Worm (Caenorhabditis elegans) whole organism, L3 larva: Measurements from ENCODE around the gene fbxa-61.

Source experiments
- nhr-25 ChIP-seq: sonication (generic microtip); optimal IDR thresholded peaks from 2 replicates; lab custom pipeline; 2017; ENCODE audit warnings: missing biosample characterization, missing genetic modification characterization
- nhr-28 ChIP-seq: fragments of 150-350 bp; optimal IDR thresholded peaks from 2 replicates; lab custom pipeline; 2014; ENCODE audit warnings: missing biosample characterization, missing genetic modification characterization
- nhr-77 ChIP-seq: fragments of 150-350 bp; optimal IDR thresholded peaks from 2 replicates; lab custom pipeline; 2014; ENCODE audit warnings: missing biosample characterization, missing genetic modification characterization

ce11 chrIII:1210638-1211037 is 28.2 kb upstream of the fbxa-61 start:
- TF ChIP-seq nhr-28 (tag; lab: Kevin White, UChicago) (no peak), nhr-25 (tag; lab: Kevin White, UChicago) (no peak), nhr-77 (no peak)
